Worm (Caenorhabditis elegans): Measurements from ENCODE around the gene C13A2.6.

DNA sequence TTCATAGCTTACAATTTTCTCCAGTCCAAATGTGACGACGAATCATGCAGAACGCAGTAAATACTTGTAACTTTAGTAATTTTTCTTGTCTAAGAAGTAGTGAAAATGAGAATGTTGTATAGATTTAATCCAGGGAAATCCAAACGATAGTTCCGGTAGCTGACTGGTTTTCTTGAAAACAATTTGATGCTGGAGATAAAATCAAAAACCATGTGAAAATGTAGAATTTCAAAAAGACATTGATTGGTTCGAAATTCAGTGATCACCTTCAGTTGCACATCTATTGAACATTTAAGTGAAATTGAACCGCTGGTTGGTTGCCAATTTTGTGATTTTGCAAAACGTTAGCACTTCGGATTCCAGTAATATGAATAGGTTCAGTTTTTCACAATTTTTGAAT is 5.5 kb upstream of the C13A2.6 start, which contains the start of gene C13A2.9:
- TF ChIP-seq ama-1 (optimal IDR thresholded peaks at IDR 0.05) (no peak), flt-1 (GFP tag; IDR thresholded peaks at IDR 0.05) (no peak), hnd-1 (tag; optimal IDR thresholded peaks at IDR 0.05) (no peak)
